Fruit fly (Drosophila melanogaster): Measurements from ENCODE around the gene RhoGAP102A.

RhoGAP102A gene

DNA sequence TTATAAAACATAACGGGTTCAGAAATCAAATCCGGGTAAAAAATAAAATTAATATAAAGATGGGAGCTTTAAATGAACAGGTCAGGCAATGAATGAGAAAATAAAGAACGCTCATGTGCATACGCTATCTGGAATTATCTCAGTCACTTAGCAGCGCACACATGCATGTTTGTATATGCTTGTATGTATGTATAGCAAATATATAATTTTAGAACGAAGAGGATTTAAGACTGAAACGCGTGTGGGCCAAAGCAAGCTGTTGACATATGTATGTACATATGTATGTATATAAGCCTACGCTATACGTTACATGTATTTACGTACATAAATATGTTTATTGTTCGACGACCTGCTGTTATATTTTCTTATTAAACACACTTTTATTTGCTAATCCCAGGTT, 29.0 kb upstream of the RhoGAP102A start (continued):
- no peak for TF ChIP-seq CG10654 (GFP tag; optimal IDR thresholded peaks at IDR 0.05)
- no peak for TF ChIP-seq CG8089 (GFP tag; optimal IDR thresholded peaks at IDR 0.05)
- no peak for TF ChIP-seq HHEX (GFP tag; optimal IDR thresholded peaks at IDR 0.05)
- TF ChIP-seq org-1 (GFP tag; optimal IDR thresholded peaks at IDR 0.05): peak; percentile 44
- no peak for TF ChIP-seq vfl (GFP tag; optimal IDR thresholded peaks at IDR 0.05)
- no peak for TF ChIP-seq BEAF-32 (GFP tag; optimal IDR thresholded peaks at IDR 0.05)
- peak; percentile 82 for TF ChIP-seq twi (tag; optimal IDR thresholded peaks at IDR 0.05)
- TF ChIP-seq bsh (GFP tag; optimal IDR thresholded peaks at IDR 0.05): no peak
- TF ChIP-seq chn (GFP tag; optimal IDR thresholded peaks at IDR 0.05): no peak
- TF ChIP-seq CG12659 (GFP tag; optimal IDR thresholded peaks at IDR 0.05): peak; percentile 47
- no peak for TF ChIP-seq ase (GFP tag; IDR thresholded peaks at IDR 0.05)
- TF ChIP-seq zen2 (GFP tag; IDR thresholded peaks at IDR 0.05; ENCODE audit: partially characterized antibody): no peak
- TF ChIP-seq ind (GFP tag; optimal IDR thresholded peaks at IDR 0.05): no peak
- TF ChIP-seq CG13123 (GFP tag; optimal IDR thresholded peaks at IDR 0.05): peak; percentile 16
- TF ChIP-seq pros (GFP tag; optimal IDR thresholded peaks at IDR 0.05): no peak
- peak; percentile 13 for TF ChIP-seq CG18764 (GFP tag; optimal IDR thresholded peaks at IDR 0.05)
- TF ChIP-seq CG17612 (GFP tag; IDR thresholded peaks at IDR 0.05): no peak
- no peak for TF ChIP-seq Fer2 (tag; optimal IDR thresholded peaks at IDR 0.05)
- peak; percentile 53 for TF ChIP-seq CG1233 (GFP tag; optimal IDR thresholded peaks at IDR 0.05)
- TF ChIP-seq chif (GFP tag; optimal IDR thresholded peaks at IDR 0.05): peak in 1 of 2 experiments; percentile 16
- TF ChIP-seq CG15696 (tag; optimal IDR thresholded peaks at IDR 0.05): peak; percentile 84
- TF ChIP-seq lilli (GFP tag; optimal IDR thresholded peaks at IDR 0.05): peak; percentile 5
- no peak for TF ChIP-seq CG7928 (GFP tag; optimal IDR thresholded peaks at IDR 0.05)
- no peak for TF ChIP-seq insv (GFP tag; optimal IDR thresholded peaks at IDR 0.05)
- TF ChIP-seq abd-A (tag; optimal IDR thresholded peaks at IDR 0.05): no peak
- TF ChIP-seq CG11560 (tag; IDR thresholded peaks at IDR 0.05): no peak
- peak in 1 of 2 experiments; percentile 82 for TF ChIP-seq eve (GFP tag; optimal IDR thresholded peaks at IDR 0.05)
- no peak for TF ChIP-seq CG3065 (GFP tag; optimal IDR thresholded peaks at IDR 0.05)
- peak; percentile 49 for TF ChIP-seq Sox100B (GFP tag; optimal IDR thresholded peaks at IDR 0.05)
- no peak for TF ChIP-seq bab2 (GFP tag; optimal IDR thresholded peaks at IDR 0.05)
- no peak for TF ChIP-seq Gsc (GFP tag; IDR thresholded peaks at IDR 0.05)
- TF ChIP-seq Side (GFP tag; optimal IDR thresholded peaks at IDR 0.05): peak; percentile 20
- TF ChIP-seq Kr (GFP tag; optimal IDR thresholded peaks at IDR 0.05): no peak
- no peak for TF ChIP-seq CG8765 (GFP tag; IDR thresholded peaks at IDR 0.05)
- TF ChIP-seq CG1529 (GFP tag; optimal IDR thresholded peaks at IDR 0.05): peak; percentile 58
- TF ChIP-seq CG14667 (GFP tag; IDR thresholded peaks at IDR 0.05): no peak
- no peak for TF ChIP-seq Xbp1 (GFP tag; optimal IDR thresholded peaks at IDR 0.05)
- no peak; the same call in 1 of the 2 replicates for TF ChIP-seq CG32767 (GFP tag; IDR thresholded peaks at IDR 0.05)
- TF ChIP-seq Gug (GFP tag; IDR thresholded peaks at IDR 0.05): no peak
- TF ChIP-seq CG17829 (tag; optimal IDR thresholded peaks at IDR 0.05): no peak
- TF ChIP-seq Mes4 (GFP tag; optimal IDR thresholded peaks at IDR 0.05): no peak
- TF ChIP-seq Usf (GFP tag; optimal IDR thresholded peaks at IDR 0.05): no peak
- no peak for TF ChIP-seq Camta (GFP tag; optimal IDR thresholded peaks at IDR 0.05)
- peak; percentile 24 for TF ChIP-seq CG18619 (GFP tag; optimal IDR thresholded peaks at IDR 0.05)
- no peak for TF ChIP-seq fd64A (GFP tag; optimal IDR thresholded peaks at IDR 0.05)
- no peak for TF ChIP-seq Poxn (GFP tag; IDR thresholded peaks at IDR 0.05)
- TF ChIP-seq crol (GFP tag; IDR thresholded peaks at IDR 0.05): no peak
- no peak for TF ChIP-seq sens-2 (GFP tag; IDR thresholded peaks at IDR 0.05)
- TF ChIP-seq CG4854 (GFP tag; optimal IDR thresholded peaks at IDR 0.05): no peak
- TF ChIP-seq CG12071 (GFP tag; optimal IDR thresholded peaks at IDR 0.05): no peak
- no peak for TF ChIP-seq fru (optimal IDR thresholded peaks at IDR 0.05)
- TF ChIP-seq cwo (GFP tag; optimal IDR thresholded peaks at IDR 0.05): no peak
- TF ChIP-seq Hr39 (optimal IDR thresholded peaks at IDR 0.05): no peak
